Worm (Caenorhabditis elegans): ENCODE results near the gene kcnl-1.

kcnl-1 gene

ce11 chrV:19521351-19522278, 43.6 kb upstream of the kcnl-1 start (continued):
- TF ChIP-seq aly-2 (tag; optimal IDR thresholded peaks at IDR 0.05), result no peak
- TF ChIP-seq dsc-1 (tag; optimal IDR thresholded peaks at IDR 0.05), result no peak
- TF ChIP-seq mef-2 (tag; optimal IDR thresholded peaks at IDR 0.05), result peak; percentile 11
- TF ChIP-seq zag-1 (tag; optimal IDR thresholded peaks at IDR 0.05), result no peak

DNA sequence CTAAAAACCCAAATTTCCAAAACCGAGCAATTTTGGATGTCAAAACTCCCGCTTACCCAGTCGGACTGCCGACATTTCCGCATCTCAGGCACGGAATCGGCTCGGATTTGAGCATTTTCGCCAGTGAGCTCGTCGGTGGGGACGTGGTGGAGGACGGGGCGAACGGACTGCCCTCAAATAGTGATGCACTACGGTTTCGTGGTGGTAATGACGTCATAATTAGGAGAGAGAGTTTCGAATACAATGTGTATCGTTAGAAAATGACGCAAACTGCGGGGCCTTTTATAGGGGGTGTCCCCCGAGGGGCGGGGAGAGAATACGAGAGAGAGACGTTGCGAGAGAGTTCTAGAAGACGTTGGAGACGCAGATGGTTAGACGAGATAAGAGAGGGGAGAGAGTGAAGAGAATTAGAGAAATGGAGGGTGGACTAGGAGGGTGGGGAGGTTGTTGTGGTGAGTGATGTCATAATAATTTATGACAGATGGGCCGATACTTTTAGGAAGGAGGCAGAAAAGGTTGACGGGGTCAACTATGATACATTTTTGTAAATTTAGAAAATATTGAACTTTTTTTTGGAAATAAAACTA, 42.5 kb upstream of the kcnl-1 start:
- TF ChIP-seq lin-15B (tag; optimal IDR thresholded peaks at IDR 0.05), result no peak
- no peak for TF ChIP-seq Y116A8C.19 (tag; optimal IDR thresholded peaks at IDR 0.05; ENCODE audit: borderline replicate concordance)
- TF ChIP-seq jun-1 (tag; optimal IDR thresholded peaks at IDR 0.05), result peak; percentile 88
- peak; percentile 61 for TF ChIP-seq lin-13 (GFP tag; optimal IDR thresholded peaks at IDR 0.05)
- peak in 1 of 2 experiments; percentile 77 for TF ChIP-seq ztf-11 (tag; optimal IDR thresholded peaks at IDR 0.05)
- peak; percentile 87 for TF ChIP-seq mab-9 (GFP tag; IDR thresholded peaks at IDR 0.05)
- TF ChIP-seq rnt-1 (tag; optimal IDR thresholded peaks at IDR 0.05), result peak; percentile 81
- TF ChIP-seq ceh-82 (tag; optimal IDR thresholded peaks at IDR 0.05), result peak; percentile 62 to 86 (median 82)
- no peak for TF ChIP-seq C34B4.2 (tag; optimal IDR thresholded peaks at IDR 0.05)
- TF ChIP-seq hlh-17 (GFP tag; optimal IDR thresholded peaks at IDR 0.05; ENCODE audit: borderline replicate concordance), result no peak
- peak; percentile 98 for TF ChIP-seq lin-14 (GFP tag; optimal IDR thresholded peaks at IDR 0.05)
- peak; percentile 76 for TF ChIP-seq unc-62 (GFP tag; optimal IDR thresholded peaks at IDR 0.05)
- TF ChIP-seq xbp-1 (tag; optimal IDR thresholded peaks at IDR 0.05), result peak; percentile 71
- no peak for TF ChIP-seq ets-5 (GFP tag; IDR thresholded peaks at IDR 0.05)
- TF ChIP-seq ama-1 (optimal IDR thresholded peaks at IDR 0.05), result peak; percentile 90
- TF ChIP-seq nhr-76 (tag; optimal IDR thresholded peaks at IDR 0.05), result no peak
- TF ChIP-seq lin-39 (tag; optimal IDR thresholded peaks at IDR 0.05), result peak; percentile 66
- peak; percentile 82 for TF ChIP-seq elt-2 (tag; optimal IDR thresholded peaks at IDR 0.05)
- TF ChIP-seq skn-1 (tag; optimal IDR thresholded peaks at IDR 0.05), result peak; percentile 48
- peak; percentile 64 for TF ChIP-seq lir-3 (tag; optimal IDR thresholded peaks at IDR 0.05; ENCODE audit: poor library complexity)
- TF ChIP-seq unc-98 (GFP tag; IDR thresholded peaks at IDR 0.05), result peak; percentile 32; the same call in 1 of the 2 replicates
- TF ChIP-seq pqm-1 (tag; optimal IDR thresholded peaks at IDR 0.05), result no peak
- no peak for TF ChIP-seq hlh-4 (tag; optimal IDR thresholded peaks at IDR 0.05)
- TF ChIP-seq tlp-1 (tag; optimal IDR thresholded peaks at IDR 0.05), result no peak
- TF ChIP-seq dpl-1 (GFP tag; optimal IDR thresholded peaks at IDR 0.05), result peak; percentile 47 to 56 (median 50)
- TF ChIP-seq fos-1 (tag; optimal IDR thresholded peaks at IDR 0.05), result peak; percentile 59
- peak; percentile 94 for TF ChIP-seq nhr-47 (tag; optimal IDR thresholded peaks at IDR 0.05)
- TF ChIP-seq nhr-28 (tag; optimal IDR thresholded peaks at IDR 0.05), result no peak
- TF ChIP-seq sptf-1 (tag; optimal IDR thresholded peaks at IDR 0.05), result no peak
- TF ChIP-seq nhr-237 (tag; optimal IDR thresholded peaks at IDR 0.05), result peak; percentile 59
- TF ChIP-seq aly-2 (tag; optimal IDR thresholded peaks at IDR 0.05), result no peak
- peak in 1 of 2 experiments; percentile 90 for TF ChIP-seq mdl-1 (tag; optimal IDR thresholded peaks at IDR 0.05)
- peak; percentile 4 for TF ChIP-seq unc-130 (tag; optimal IDR thresholded peaks at IDR 0.05)
- TF ChIP-seq elt-3 (tag; optimal IDR thresholded peaks at IDR 0.05), result peak in 5 of 6 experiments; percentile 25 to 93 (median 77)
- peak; percentile 97 for TF ChIP-seq nhr-19 (GFP tag; conservative IDR thresholded peaks at IDR 0.05)
- peak; percentile 61 for TF ChIP-seq ceh-8 (GFP tag; optimal IDR thresholded peaks at IDR 0.05)
- peak; percentile 51 for TF ChIP-seq mef-2 (tag; optimal IDR thresholded peaks at IDR 0.05)
- TF ChIP-seq pag-3 (tag; optimal IDR thresholded peaks at IDR 0.05; ENCODE audit: borderline replicate concordance, insufficient read depth), result no peak
- peak; percentile 77 for TF ChIP-seq irx-1 (tag; optimal IDR thresholded peaks at IDR 0.05)
- peak; percentile 92 for TF ChIP-seq mep-1 (tag; optimal IDR thresholded peaks at IDR 0.05)
- TF ChIP-seq egl-13 (tag; optimal IDR thresholded peaks at IDR 0.05), result peak; percentile 85
- no peak for TF ChIP-seq nhr-12 (tag; optimal IDR thresholded peaks at IDR 0.05)
- no peak for TF ChIP-seq ceh-63 (GFP tag; optimal IDR thresholded peaks at IDR 0.05)
- peak; percentile 61 to 80 for TF ChIP-seq lin-35 (GFP tag; optimal IDR thresholded peaks at IDR 0.05)
- TF ChIP-seq zip-4 (GFP tag; optimal IDR thresholded peaks at IDR 0.05), result peak; percentile 68

Data from whole organism, L1 larva.